Fruit fly (Drosophila melanogaster) whole organism, prepupa: ENCODE data around the gene Eno.

ENCODE experiments used
- Blimp-1 ChIP-seq: fragments of 200-800 bp; sonication (Bioruptor generic); optimal IDR thresholded peaks from 3 replicates; lab custom pipeline; 2017; ENCODE audit warnings: missing biosample characterization, missing genetic modification characterization, mild to moderate bottlenecking, moderate library complexity, missing genetic modification reagents
- Ets21C ChIP-seq: fragments of 200-800 bp; sonication (Bioruptor generic); optimal IDR thresholded peaks from 3 replicates; lab custom pipeline; 2016; ENCODE audit warnings: missing biosample characterization, missing genetic modification characterization
- Hr39 ChIP-seq: fragments of 200-800 bp; sonication (Bioruptor generic); optimal IDR thresholded peaks from 2 replicates; lab custom pipeline; 2016; ENCODE audit warnings: missing biosample characterization, missing genetic modification characterization

dm6 chr2L:1743800-1744199 lies 14.4 kb upstream of the Eno start:
- TF ChIP-seq Hr39 (GFP tag; lab: Kevin White, UChicago) (no peak), Blimp-1 (GFP tag; lab: Kevin White, UChicago) (no peak), Ets21C (GFP tag; lab: Kevin White, UChicago) (no peak)
